Fruit fly (Drosophila melanogaster): ENCODE data around the gene nmo.

dm6 chr3L:7947880-7948286 lies 31.0 kb upstream of the nmo start, which contains the start of gene exex:
- TF ChIP-seq Myc (optimal IDR thresholded peaks at IDR 0.05) (no peak), insv (optimal IDR thresholded peaks at IDR 0.05) (no peak), h (optimal IDR thresholded peaks at IDR 0.05) (no peak), psq (optimal IDR thresholded peaks at IDR 0.05) (no peak)
